Fruit fly (Drosophila melanogaster): ENCODE results near the gene CkIalpha.

The CkIalpha gene

DNA sequence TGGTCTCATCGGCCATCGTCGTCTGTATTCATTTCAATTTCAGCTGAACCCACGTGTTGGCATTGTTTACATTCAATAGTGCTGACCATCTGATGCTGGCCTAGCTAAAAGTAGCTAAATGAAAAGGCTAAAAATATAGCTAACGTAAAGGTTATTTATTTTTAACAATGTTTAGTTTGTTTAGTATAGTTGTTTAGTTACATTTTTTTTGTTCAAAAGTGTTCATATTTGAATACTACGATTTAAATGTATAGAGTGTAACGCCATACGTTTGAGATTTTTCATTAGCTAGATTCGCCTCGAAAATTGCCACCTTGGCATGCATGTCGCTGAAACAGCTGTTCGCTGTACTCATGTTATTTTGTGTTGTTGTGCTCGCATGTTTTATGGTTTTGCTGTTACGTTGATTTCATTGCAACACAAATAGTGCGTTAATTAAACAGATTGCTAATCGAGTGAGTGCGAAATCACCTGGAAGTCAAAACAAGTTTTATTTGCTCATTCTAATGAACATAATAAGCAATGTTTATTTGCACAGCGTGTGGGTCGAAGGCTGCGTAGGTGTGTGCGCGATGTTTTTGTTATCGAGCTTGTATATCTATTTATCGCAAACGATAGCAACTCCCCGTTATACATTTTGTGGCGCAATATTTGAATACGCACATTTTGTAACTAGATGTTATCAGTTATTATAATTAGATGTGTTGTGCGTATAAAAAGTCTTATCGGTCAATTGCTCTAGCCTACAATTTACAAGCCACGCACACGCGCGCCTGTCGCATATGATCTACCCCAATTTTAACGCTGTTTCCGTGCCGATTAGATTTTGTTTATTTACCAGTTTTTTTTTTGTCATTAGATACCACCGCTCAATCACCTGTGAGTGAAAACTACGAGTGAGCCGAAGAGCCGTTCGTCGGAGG lies 41.6 kb upstream of the CkIalpha start, which contains the start of the genes CG1463 and Fpgs1 (continued):
- TF ChIP-seq hth (optimal IDR thresholded peaks at IDR 0.05) (no peak), CG17186 (GFP tag; optimal IDR thresholded peaks at IDR 0.05) (peak; percentile 28), CG10565 (GFP tag; optimal IDR thresholded peaks at IDR 0.05) (no peak), nerfin-2 (GFP tag; IDR thresholded peaks at IDR 0.05; ENCODE audit: partially characterized antibody) (no peak), CG31388 (GFP tag; optimal IDR thresholded peaks at IDR 0.05) (no peak), CG4820 (GFP tag; optimal IDR thresholded peaks at IDR 0.05) (no peak), CG17568 (GFP tag; optimal IDR thresholded peaks at IDR 0.05) (no peak), ken (GFP tag; IDR thresholded peaks at IDR 0.05) (no peak), stwl (tag; optimal IDR thresholded peaks at IDR 0.05) (no peak), sima (GFP tag; optimal IDR thresholded peaks at IDR 0.05) (no peak), Bteb2 (GFP tag; optimal IDR thresholded peaks at IDR 0.05) (no peak), CG12236 (GFP tag; optimal IDR thresholded peaks at IDR 0.05) (no peak), CG31224 (GFP tag; IDR thresholded peaks at IDR 0.05) (no peak), fd96Cb (tag; optimal IDR thresholded peaks at IDR 0.05) (no peak), Nf-YB (GFP tag; optimal IDR thresholded peaks at IDR 0.05) (no peak), Ada2b (GFP tag; IDR thresholded peaks at IDR 0.05) (no peak), CG8388 (GFP tag; optimal IDR thresholded peaks at IDR 0.05) (no peak), Dip3 (GFP tag; optimal IDR thresholded peaks at IDR 0.05) (no peak), Oaz (GFP tag; IDR thresholded peaks at IDR 0.05) (no peak), ac (GFP tag; optimal IDR thresholded peaks at IDR 0.05) (no peak), MESR4 (GFP tag; optimal IDR thresholded peaks at IDR 0.05) (peak; percentile 11), Sox100B (GFP tag; optimal IDR thresholded peaks at IDR 0.05) (no peak), Scr (GFP tag; IDR thresholded peaks at IDR 0.05; ENCODE audit: partially characterized antibody) (peak; percentile 57), caup (GFP tag; optimal IDR thresholded peaks at IDR 0.05; ENCODE audit: severe bottlenecking) (peak; percentile 21), CG9609 (GFP tag; optimal IDR thresholded peaks at IDR 0.05) (no peak), Dbx (GFP tag; IDR thresholded peaks at IDR 0.05) (no peak), Chrac-16 (GFP tag; optimal IDR thresholded peaks at IDR 0.05) (no peak), en (GFP tag; optimal IDR thresholded peaks at IDR 0.05) (no peak), Hmr (GFP tag; optimal IDR thresholded peaks at IDR 0.05) (no peak), CHES-1-like (GFP tag; optimal IDR thresholded peaks at IDR 0.05) (peak; percentile 77), crc (GFP tag; optimal IDR thresholded peaks at IDR 0.05) (no peak), ara (GFP tag; IDR thresholded peaks at IDR 0.05) (no peak), hkb (optimal IDR thresholded peaks at IDR 0.05) (no peak), hkb (GFP tag; IDR thresholded peaks at IDR 0.05) (no peak), peb (GFP tag; IDR thresholded peaks at IDR 0.05) (no peak), cato (GFP tag; optimal IDR thresholded peaks at IDR 0.05; ENCODE audit: borderline replicate concordance) (no peak), CG30403 (GFP tag; optimal IDR thresholded peaks at IDR 0.05) (peak; percentile 24), bab2 (GFP tag; optimal IDR thresholded peaks at IDR 0.05) (no peak), Sox102F (GFP tag; optimal IDR thresholded peaks at IDR 0.05) (no peak), az2 (GFP tag; optimal IDR thresholded peaks at IDR 0.05) (no peak), Mad (GFP tag; optimal IDR thresholded peaks at IDR 0.05) (no peak), cad (GFP tag; optimal IDR thresholded peaks at IDR 0.05) (no peak), HHEX (GFP tag; optimal IDR thresholded peaks at IDR 0.05) (no peak), CG7987 (GFP tag; optimal IDR thresholded peaks at IDR 0.05) (no peak), Hmx (GFP tag; optimal IDR thresholded peaks at IDR 0.05) (no peak), CG18619 (GFP tag; optimal IDR thresholded peaks at IDR 0.05) (no peak), Tbp (GFP tag; optimal IDR thresholded peaks at IDR 0.05) (peak; percentile 86), fd102C (GFP tag; optimal IDR thresholded peaks at IDR 0.05) (no peak), run (tag; optimal IDR thresholded peaks at IDR 0.05) (no peak), CG31441 (GFP tag; IDR thresholded peaks at IDR 0.05) (no peak)

All from whole organism, embryonic.